Worm (Caenorhabditis elegans) whole organism, L3 larva: ENCODE results near the gene mpz-1.

Source experiments
- ama-1 ChIP-seq: fragments of 150-350 bp; optimal IDR thresholded peaks from 2 replicates; lab custom pipeline; 2018
- ceh-16 ChIP-seq: sonication (generic microtip); optimal IDR thresholded peaks from 2 replicates; lab custom pipeline; 2017; ENCODE audit warnings: missing biosample characterization, missing genetic modification characterization
- egl-27 ChIP-seq: sonication (generic microtip); optimal IDR thresholded peaks from 4 replicates; lab custom pipeline; 2017; ENCODE audit warnings: missing biosample characterization, missing genetic modification reagents, missing genetic modification characterization
- lin-39 ChIP-seq: fragments of 150-350 bp; optimal IDR thresholded peaks from 2 replicates; lab custom pipeline; 2018; ENCODE audit warnings: missing biosample characterization, missing genetic modification reagents, missing genetic modification characterization
- mdl-1 ChIP-seq: fragments of 150-350 bp; optimal IDR thresholded peaks from 2 replicates; lab custom pipeline; 2014; ENCODE audit warnings: missing biosample characterization, missing genetic modification characterization
- nfya-1 ChIP-seq: sonication (generic microtip); optimal IDR thresholded peaks from 2 replicates; lab custom pipeline; 2017; ENCODE audit warnings: missing genetic modification characterization, mild to moderate bottlenecking, missing compliant biosample characterization, antibody characterized with exemption, moderate library complexity; ENCODE audit not compliant: insufficient read depth
- nhr-11 ChIP-seq: fragments of 150-350 bp; optimal IDR thresholded peaks from 2 replicates; lab custom pipeline; 2014; ENCODE audit warnings: missing biosample characterization, missing genetic modification characterization
- nhr-23 ChIP-seq: fragments of 150-350 bp; optimal IDR thresholded peaks from 2 replicates; lab custom pipeline; 2014; ENCODE audit warnings: missing biosample characterization, missing genetic modification reagents, missing genetic modification characterization
- nhr-28 ChIP-seq: fragments of 150-350 bp; optimal IDR thresholded peaks from 2 replicates; lab custom pipeline; 2014; ENCODE audit warnings: missing biosample characterization, missing genetic modification characterization
- nhr-76 ChIP-seq: fragments of 150-350 bp; sonication (generic microtip); optimal IDR thresholded peaks from 5 replicates; lab custom pipeline; 2014; ENCODE audit warnings: missing biosample characterization, missing genetic modification characterization
- pqm-1 ChIP-seq: fragments of 150-350 bp; optimal IDR thresholded peaks from 2 replicates; lab custom pipeline; 2017; ENCODE audit warnings: missing biosample characterization, missing genetic modification characterization, inconsistent platforms
- skn-1 ChIP-seq: fragments of 150-350 bp; optimal IDR thresholded peaks from 2 replicates; lab custom pipeline; 2014; ENCODE audit warnings: missing biosample characterization, missing genetic modification characterization
- unc-39 ChIP-seq: sonication (generic microtip); optimal IDR thresholded peaks from 4 replicates; lab custom pipeline; 2017; ENCODE audit warnings: missing biosample characterization, missing genetic modification characterization
- zag-1 ChIP-seq: fragments of 150-350 bp; optimal IDR thresholded peaks from 2 replicates; lab custom pipeline; 2014; ENCODE audit warnings: missing biosample characterization, missing genetic modification characterization

DNA sequence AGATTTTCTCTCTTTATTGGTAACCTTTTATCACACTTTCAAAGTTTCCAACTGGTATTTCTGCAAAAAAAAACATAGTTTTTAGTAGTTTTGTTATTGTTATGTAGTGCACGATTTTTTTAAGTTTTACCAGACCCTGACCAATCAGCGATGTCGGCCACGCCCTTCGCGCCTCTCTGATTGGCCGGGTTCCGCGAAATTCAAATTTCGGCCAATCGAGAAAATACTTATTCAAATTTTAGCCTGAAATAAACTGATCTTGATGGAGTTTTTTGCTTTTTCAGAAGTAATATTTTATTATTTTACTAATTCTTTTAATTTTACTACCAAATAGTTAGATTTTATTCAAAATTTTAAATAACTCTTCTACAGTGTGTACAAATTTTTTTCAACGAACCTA is 27.0 kb upstream of the mpz-1 start:
- no peak for TF ChIP-seq egl-27 (tag; lab: Kevin White, UChicago)
- TF ChIP-seq zag-1 (tag; lab: Kevin White, UChicago): no peak
- no peak for TF ChIP-seq nhr-28 (tag; lab: Kevin White, UChicago)
- TF ChIP-seq ceh-16 (tag; lab: Kevin White, UChicago): no peak
- TF ChIP-seq nhr-11 (tag; lab: Kevin White, UChicago): no peak
- no peak for TF ChIP-seq nhr-76 (tag; lab: Kevin White, UChicago)
- no peak for TF ChIP-seq ama-1 (lab: Kevin White, UChicago)
- no peak for TF ChIP-seq lin-39 (tag; lab: Kevin White, UChicago)
- no peak for TF ChIP-seq skn-1 (tag; lab: Kevin White, UChicago)
- no peak for TF ChIP-seq pqm-1 (tag; lab: Kevin White, UChicago)
- TF ChIP-seq unc-39 (tag; lab: Kevin White, UChicago): no peak
- peak; percentile 60 for TF ChIP-seq nfya-1 (tag; lab: Kevin White, UChicago)
- no peak for TF ChIP-seq mdl-1
- no peak for TF ChIP-seq nhr-23
